Worm (Caenorhabditis elegans): ENCODE measurements around the gene C14C11.2.

The C14C11.2 gene

ce11 chrV:5672270-5672669 is 11.3 kb downstream of the C14C11.2 start:
- TF ChIP-seq mml-1 (tag; optimal IDR thresholded peaks at IDR 0.05) = no peak
- TF ChIP-seq daf-12 (tag; optimal IDR thresholded peaks at IDR 0.05) = no peak
- TF ChIP-seq ZK546.5 (tag; optimal IDR thresholded peaks at IDR 0.05) = no peak
- no peak for TF ChIP-seq pqm-1 (tag; optimal IDR thresholded peaks at IDR 0.05)
- no peak for TF ChIP-seq fkh-10 (GFP tag; optimal IDR thresholded peaks at IDR 0.05)

ce11 chrV:5676011-5676410 is 15.1 kb downstream of the C14C11.2 start, which contains the start of gene pqn-13:
Gene pqn-13 (minus strand): TSS chrV:5676111.
- TF ChIP-seq zag-1 (tag; optimal IDR thresholded peaks at IDR 0.05) (no peak), nhr-12 (tag; optimal IDR thresholded peaks at IDR 0.05) (no peak), fkh-10 (GFP tag; optimal IDR thresholded peaks at IDR 0.05) (no peak), elt-2 (tag; optimal IDR thresholded peaks at IDR 0.05) (no peak), mml-1 (tag; optimal IDR thresholded peaks at IDR 0.05) (no peak), sea-2 (GFP tag; optimal IDR thresholded peaks at IDR 0.05) (no peak), ceh-82 (tag; optimal IDR thresholded peaks at IDR 0.05) (no peak), nhr-237 (tag; optimal IDR thresholded peaks at IDR 0.05) (no peak)

- no peak for TF ChIP-seq nfya-1 (tag; optimal IDR thresholded peaks at IDR 0.05; ENCODE audit: insufficient read depth)
- TF ChIP-seq ama-1 (optimal IDR thresholded peaks at IDR 0.05) = no peak
- TF ChIP-seq nhr-12 (tag; optimal IDR thresholded peaks at IDR 0.05) = no peak
- TF ChIP-seq mml-1 (tag; optimal IDR thresholded peaks at IDR 0.05) = no peak
- TF ChIP-seq unc-62 (GFP tag; optimal IDR thresholded peaks at IDR 0.05) = no peak
- no peak for TF ChIP-seq nhr-77 (tag; optimal IDR thresholded peaks at IDR 0.05)
- no peak for TF ChIP-seq R02D3.7 (tag; optimal IDR thresholded peaks at IDR 0.05)
- TF ChIP-seq egl-5 (tag; optimal IDR thresholded peaks at IDR 0.05) = no peak
Measured at ce11 chrV:5677947-5678346, 17.0 kb downstream of the C14C11.2 start.

- no peak for TF ChIP-seq hmg-11 (tag; optimal IDR thresholded peaks at IDR 0.05)
- no peak for TF ChIP-seq nfya-1 (tag; optimal IDR thresholded peaks at IDR 0.05; ENCODE audit: insufficient read depth)
Measured at ce11 chrV:5682530-5682929, 21.6 kb downstream of the C14C11.2 start, which contains the start of gene prp-39. Gene prp-39 (minus strand): TSS chrV:5682630.

ce11 chrV:5684534-5684933 is 23.6 kb downstream of the C14C11.2 start, which contains the start of the genes hmgs-1 and F25B4.4:
Gene hmgs-1 (minus strand): TSS chrV:5684589.
Gene F25B4.4 (plus strand): TSS chrV:5684873.
- TF ChIP-seq ceh-16 (tag; optimal IDR thresholded peaks at IDR 0.05) (no peak), jun-1 (tag; optimal IDR thresholded peaks at IDR 0.05) (peak; percentile 85), unc-39 (tag; optimal IDR thresholded peaks at IDR 0.05) (no peak), nhr-12 (tag; optimal IDR thresholded peaks at IDR 0.05) (no peak), ceh-82 (tag; optimal IDR thresholded peaks at IDR 0.05) (peak; percentile 71), eor-1 (tag; optimal IDR thresholded peaks at IDR 0.05) (no peak), elt-2 (tag; optimal IDR thresholded peaks at IDR 0.05) (peak; percentile 60), nhr-67 (tag; optimal IDR thresholded peaks at IDR 0.05) (no peak), nhr-11 (tag; optimal IDR thresholded peaks at IDR 0.05) (peak; percentile 49), tbx-2 (tag; optimal IDR thresholded peaks at IDR 0.05) (peak; percentile 70), ceh-9 (tag; optimal IDR thresholded peaks at IDR 0.05) (no peak), ama-1 (optimal IDR thresholded peaks at IDR 0.05) (peak; percentile 64), hmg-11 (tag; optimal IDR thresholded peaks at IDR 0.05) (peak; percentile 80), pqm-1 (tag; optimal IDR thresholded peaks at IDR 0.05) (peak; percentile 81), aly-2 (tag; optimal IDR thresholded peaks at IDR 0.05) (no peak), nhr-43 (tag; optimal IDR thresholded peaks at IDR 0.05; ENCODE audit: poor library complexity, severe bottlenecking) (peak; percentile 83), lsy-12 (tag; optimal IDR thresholded peaks at IDR 0.05) (peak; percentile 79), unc-62 (GFP tag; optimal IDR thresholded peaks at IDR 0.05) (no peak), fkh-2 (tag; optimal IDR thresholded peaks at IDR 0.05) (no peak), zag-1 (tag; optimal IDR thresholded peaks at IDR 0.05) (no peak), fos-1 (tag; optimal IDR thresholded peaks at IDR 0.05) (no peak), ZK546.5 (tag; optimal IDR thresholded peaks at IDR 0.05) (no peak), elt-3 (tag; optimal IDR thresholded peaks at IDR 0.05) (peak in 1 of 3 experiments; percentile 9), elt-1 (tag; optimal IDR thresholded peaks at IDR 0.05) (peak; percentile 37), nhr-28 (tag; optimal IDR thresholded peaks at IDR 0.05) (peak; percentile 41), lin-15B (tag; optimal IDR thresholded peaks at IDR 0.05) (peak; percentile 97), nhr-25 (tag; optimal IDR thresholded peaks at IDR 0.05) (peak; percentile 88), mml-1 (tag; optimal IDR thresholded peaks at IDR 0.05) (no peak), nhr-237 (tag; optimal IDR thresholded peaks at IDR 0.05) (no peak), ztf-11 (tag; optimal IDR thresholded peaks at IDR 0.05) (no peak), daf-12 (tag; optimal IDR thresholded peaks at IDR 0.05) (no peak), nhr-77 (tag; optimal IDR thresholded peaks at IDR 0.05) (peak; percentile 61), egl-27 (tag; optimal IDR thresholded peaks at IDR 0.05) (peak; percentile 49), ceh-28 (tag; optimal IDR thresholded peaks at IDR 0.05) (peak; percentile 76), nfya-1 (tag; optimal IDR thresholded peaks at IDR 0.05; ENCODE audit: insufficient read depth) (peak; percentile 88), nhr-76 (tag; optimal IDR thresholded peaks at IDR 0.05) (no peak), R02D3.7 (tag; optimal IDR thresholded peaks at IDR 0.05) (peak; percentile 100), pha-4 (tag; optimal IDR thresholded peaks at IDR 0.05) (peak; percentile 98), ztf-4 (tag; optimal IDR thresholded peaks at IDR 0.05) (no peak), snpc-4 (tag; optimal IDR thresholded peaks at IDR 0.05) (peak; percentile 67)
